Fruit fly (Drosophila melanogaster) whole organism, embryonic: ENCODE data around the gene mRpS35.
A peak's percentile ranks its signal among the peaks of the same experiment; 100 is the strongest.

Experiments used
- Aef1 ChIP-seq: fragments of 200-800 bp; sonication (Bioruptor generic); IDR thresholded peaks from 3 replicates; pipeline ENCODE4 v1.3.6; 2022; ENCODE audit warnings: missing biosample characterization, missing genetic modification characterization
- CG10959 ChIP-seq: fragments of 200-800 bp; sonication (Bioruptor generic); IDR thresholded peaks from 2 replicates; pipeline ENCODE4 v1.3.6; 2022; ENCODE audit warnings: missing biosample characterization, missing genetic modification characterization
- CG11695 ChIP-seq: fragments of 200-800 bp; sonication (Bioruptor generic); IDR thresholded peaks from 3 replicates; pipeline ENCODE4 v1.3.6; 2022; ENCODE audit warnings: missing biosample characterization, missing genetic modification characterization
- CG11723 ChIP-seq: fragments of 200-800 bp; sonication (Bioruptor generic); optimal IDR thresholded peaks from 2 replicates; lab custom pipeline; 2017; ENCODE audit warnings: missing biosample characterization, mild to moderate bottlenecking, missing genetic modification characterization
- CG12236 ChIP-seq: fragments of 200-800 bp; sonication (Bioruptor generic); optimal IDR thresholded peaks from 2 replicates; lab custom pipeline; 2016; ENCODE audit warnings: missing biosample characterization, missing genetic modification characterization
- CG1233 ChIP-seq: fragments of 200-800 bp; sonication (Bioruptor generic); optimal IDR thresholded peaks from 4 replicates; lab custom pipeline; 2018; ENCODE audit warnings: missing biosample characterization, mild to moderate bottlenecking, missing genetic modification characterization
- CG12942 ChIP-seq: fragments of 200-800 bp; sonication (Bioruptor generic); optimal IDR thresholded peaks from 3 replicates; lab custom pipeline; 2016; ENCODE audit warnings: missing biosample characterization, missing genetic modification characterization
- CG13296 ChIP-seq: fragments of 200-800 bp; sonication (Bioruptor generic); optimal IDR thresholded peaks from 3 replicates; lab custom pipeline; 2018; ENCODE audit warnings: missing biosample characterization, mild to moderate bottlenecking, missing genetic modification characterization
- CG15479 ChIP-seq: fragments of 200-800 bp; sonication (Bioruptor generic); optimal IDR thresholded peaks from 3 replicates; lab custom pipeline; 2019; ENCODE audit warnings: missing biosample characterization, mild to moderate bottlenecking, missing genetic modification characterization, moderate library complexity
- CG17612 ChIP-seq: fragments of 200-800 bp; sonication (Bioruptor generic); IDR thresholded peaks from 2 replicates; pipeline ENCODE4 v1.3.6; 2022; ENCODE audit warnings: missing biosample characterization, missing genetic modification characterization
- CG18599 ChIP-seq: fragments of 200-800 bp; sonication (Bioruptor generic); optimal IDR thresholded peaks from 3 replicates; lab custom pipeline; 2017; ENCODE audit warnings: missing biosample characterization, missing genetic modification characterization, mild to moderate bottlenecking, moderate library complexity, missing genetic modification reagents
- CG2199 ChIP-seq: fragments of 200-800 bp; sonication (Bioruptor generic); IDR thresholded peaks from 3 replicates; pipeline ENCODE4 v1.3.6; 2022; ENCODE audit warnings: missing biosample characterization, missing genetic modification characterization
- CG32532 ChIP-seq: fragments of 200-800 bp; sonication (Bioruptor generic); IDR thresholded peaks from 2 replicates; pipeline ENCODE4 v1.3.6; 2022; ENCODE audit warnings: missing biosample characterization, missing genetic modification characterization
- CG34422 ChIP-seq: fragments of 200-800 bp; sonication (Bioruptor generic); IDR thresholded peaks from 3 replicates; pipeline ENCODE4 v1.3.6; 2022; ENCODE audit warnings: missing biosample characterization, missing genetic modification characterization
- CG8290 ChIP-seq, 3 experiments: fragments of 200-800 bp; sonication (Bioruptor generic); optimal IDR thresholded peaks; 2 replicates each; lab custom pipeline; 2016 to 2019; ENCODE audit warnings: missing biosample characterization in 3 of 3, missing genetic modification characterization in 3 of 3, mild to moderate bottlenecking in 2 of 3, moderate library complexity in 1 of 3
- CG9215 ChIP-seq: fragments of 200-800 bp; sonication (Bioruptor generic); IDR thresholded peaks from 2 replicates; pipeline ENCODE4 v1.3.6; 2022; ENCODE audit warnings: missing biosample characterization, missing genetic modification characterization
- CrebB ChIP-seq: fragments of 200-800 bp; sonication (Bioruptor generic); optimal IDR thresholded peaks from 3 replicates; lab custom pipeline; 2018; ENCODE audit warnings: missing biosample characterization, mild to moderate bottlenecking, missing genetic modification characterization
- Fer2 ChIP-seq: fragments of 200-800 bp; sonication (Bioruptor generic); optimal IDR thresholded peaks from 2 replicates; lab custom pipeline; 2018; ENCODE audit warnings: missing biosample characterization, mild to moderate bottlenecking, missing genetic modification characterization, moderate library complexity
- Hmr ChIP-seq: fragments of 200-800 bp; sonication (Bioruptor generic); optimal IDR thresholded peaks from 3 replicates; lab custom pipeline; 2017; ENCODE audit warnings: mild to moderate bottlenecking, missing biosample characterization, missing genetic modification reagents, missing genetic modification characterization
- MBD-R2 ChIP-seq: fragments of 200-800 bp; sonication (Bioruptor generic); IDR thresholded peaks from 2 replicates; pipeline ENCODE4 v1.3.6; 2022; ENCODE audit warnings: missing biosample characterization, missing genetic modification characterization
- MTF-1 ChIP-seq: fragments of 200-800 bp; sonication (Bioruptor generic); optimal IDR thresholded peaks from 2 replicates; lab custom pipeline; 2018; ENCODE audit warnings: missing biosample characterization, mild to moderate bottlenecking, missing genetic modification characterization, borderline replicate concordance
- Mad ChIP-seq: fragments of 200-800 bp; sonication (Bioruptor generic); optimal IDR thresholded peaks from 2 replicates; lab custom pipeline; 2016; ENCODE audit warnings: missing biosample characterization, missing genetic modification characterization
- Mrtf ChIP-seq: fragments of 200-800 bp; sonication (Bioruptor generic); IDR thresholded peaks from 3 replicates; pipeline ENCODE4 v1.3.6; 2022; ENCODE audit warnings: missing biosample characterization, missing genetic modification characterization
- Nf-YA ChIP-seq: fragments of 200-800 bp; sonication (Bioruptor generic); IDR thresholded peaks from 2 replicates; pipeline ENCODE4 v1.3.6; 2022; ENCODE audit warnings: missing biosample characterization, missing genetic modification characterization
- Xbp1 ChIP-seq: fragments of 200-800 bp; sonication (Bioruptor generic); optimal IDR thresholded peaks from 3 replicates; lab custom pipeline; 2016; ENCODE audit warnings: missing biosample characterization, mild to moderate bottlenecking, missing genetic modification characterization
- ab ChIP-seq: fragments of 200-800 bp; sonication (Bioruptor generic); optimal IDR thresholded peaks from 2 replicates; lab custom pipeline; 2016; ENCODE audit warnings: missing biosample characterization, missing genetic modification characterization
- aop ChIP-seq: fragments of 200-800 bp; sonication (Bioruptor generic); IDR thresholded peaks from 2 replicates; pipeline ENCODE4 v1.3.6; 2022; ENCODE audit warnings: missing biosample characterization, missing genetic modification characterization
- ap ChIP-seq: fragments of 200-800 bp; sonication (Bioruptor generic); IDR thresholded peaks from 2 replicates; pipeline ENCODE4 v1.3.6; 2022; ENCODE audit warnings: missing biosample characterization, missing genetic modification characterization
- ase ChIP-seq: fragments of 200-800 bp; sonication (Bioruptor generic); IDR thresholded peaks from 3 replicates; pipeline ENCODE4 v1.3.6; 2022; ENCODE audit warnings: missing biosample characterization, missing genetic modification characterization
- cg ChIP-seq: fragments of 200-800 bp; sonication (Bioruptor generic); optimal IDR thresholded peaks from 3 replicates; lab custom pipeline; 2019; ENCODE audit warnings: missing biosample characterization, mild to moderate bottlenecking, missing genetic modification characterization, moderate library complexity
- chinmo ChIP-seq: fragments of 200-800 bp; sonication (Bioruptor generic); IDR thresholded peaks from 4 replicates; pipeline ENCODE4 v1.3.6; 2022; ENCODE audit warnings: missing biosample characterization, missing genetic modification characterization; ENCODE audit not compliant: partially characterized antibody
- danr ChIP-seq: fragments of 200-800 bp; sonication (Bioruptor generic); IDR thresholded peaks from 2 replicates; pipeline ENCODE4 v1.3.6; 2022; ENCODE audit warnings: missing biosample characterization, missing genetic modification characterization
- emc ChIP-seq: fragments of 200-800 bp; sonication (Bioruptor generic); optimal IDR thresholded peaks from 2 replicates; lab custom pipeline; 2016; ENCODE audit warnings: missing biosample characterization, missing genetic modification characterization
- ems ChIP-seq: fragments of 200-800 bp; sonication (Bioruptor generic); optimal IDR thresholded peaks from 3 replicates; lab custom pipeline; 2016; ENCODE audit warnings: missing biosample characterization, missing genetic modification characterization
- eve ChIP-seq, 2 experiments: fragments of >200 bp; optimal IDR thresholded peaks; 2 replicates each; lab custom pipeline; 2017; ENCODE audit warnings: missing biosample characterization in 2 of 2, missing genetic modification characterization in 2 of 2
- grn ChIP-seq: fragments of 200-800 bp; sonication (Bioruptor generic); optimal IDR thresholded peaks from 3 replicates; lab custom pipeline; 2017; ENCODE audit warnings: missing biosample characterization, missing genetic modification characterization
- gro ChIP-seq: fragments of 200-800 bp; sonication (Bioruptor generic); optimal IDR thresholded peaks from 2 replicates; lab custom pipeline; 2016; ENCODE audit warnings: missing biosample characterization, missing genetic modification characterization
- gt ChIP-seq: fragments of 200-800 bp; sonication (Bioruptor generic); IDR thresholded peaks from 2 replicates; pipeline ENCODE4 v1.3.6; 2022; ENCODE audit warnings: missing biosample characterization, missing genetic modification characterization
- jing ChIP-seq: fragments of 200-800 bp; sonication (Bioruptor generic); optimal IDR thresholded peaks from 2 replicates; lab custom pipeline; 2018; ENCODE audit warnings: missing biosample characterization, mild to moderate bottlenecking, missing genetic modification characterization
- kay ChIP-seq: fragments of 200-800 bp; sonication (Bioruptor generic); optimal IDR thresholded peaks from 2 replicates; lab custom pipeline; 2016; ENCODE audit warnings: missing biosample characterization, missing genetic modification characterization
- lov ChIP-seq, 2 experiments: fragments of 200-800 bp in 1 of 2; fragments of >200 bp in 1 of 2; sonication (Bioruptor generic) in 1 of 2; IDR thresholded peaks in 1 of 2; optimal IDR thresholded peaks in 1 of 2; 2 replicates in 1 of 2; 3 replicates in 1 of 2; pipeline versions ENCODE4 v1.3.6 to Lab custom; 2017 to 2022; ENCODE audit warnings: missing biosample characterization in 1 of 2, missing genetic modification characterization in 1 of 2
- onecut ChIP-seq: fragments of 200-800 bp; sonication (Bioruptor generic); IDR thresholded peaks from 2 replicates; pipeline ENCODE4 v1.3.6; 2022; ENCODE audit warnings: missing biosample characterization, missing genetic modification characterization
- org-1 ChIP-seq: fragments of 200-800 bp; sonication (Bioruptor generic); optimal IDR thresholded peaks from 2 replicates; lab custom pipeline; 2017; ENCODE audit warnings: missing biosample characterization, missing genetic modification characterization
- otp ChIP-seq: fragments of 200-800 bp; sonication (Bioruptor generic); IDR thresholded peaks from 3 replicates; pipeline ENCODE4, ENCODE4 v1.3.6; 2022; ENCODE audit warnings: missing biosample characterization, missing genetic modification characterization
- pum ChIP-seq: fragments of 200-800 bp; sonication (Bioruptor generic); optimal IDR thresholded peaks from 2 replicates; lab custom pipeline; 2016; ENCODE audit warnings: missing biosample characterization, missing genetic modification characterization
- seq ChIP-seq: fragments of 200-800 bp; sonication (Bioruptor generic); IDR thresholded peaks from 2 replicates; pipeline ENCODE4 v1.3.6; 2022; ENCODE audit warnings: missing biosample characterization, missing genetic modification characterization
- tin ChIP-seq: fragments of 200-800 bp; sonication (Bioruptor generic); optimal IDR thresholded peaks from 3 replicates; lab custom pipeline; 2016; ENCODE audit warnings: missing biosample characterization, missing genetic modification characterization
- tio ChIP-seq: fragments of 200-800 bp; sonication (Bioruptor generic); optimal IDR thresholded peaks from 2 replicates; lab custom pipeline; 2017; ENCODE audit warnings: missing biosample characterization, missing genetic modification characterization, inconsistent platforms
- tna ChIP-seq: fragments of 200-800 bp; sonication (Bioruptor generic); IDR thresholded peaks from 2 replicates; pipeline ENCODE4 v1.3.6; 2022; ENCODE audit warnings: missing biosample characterization, missing genetic modification characterization; ENCODE audit not compliant: partially characterized antibody
- tup ChIP-seq: fragments of 200-800 bp; sonication (Bioruptor generic); optimal IDR thresholded peaks from 2 replicates; lab custom pipeline; 2016; ENCODE audit warnings: missing biosample characterization, mild to moderate bottlenecking, missing genetic modification characterization, moderate library complexity

mRpS35 gene

DNA sequence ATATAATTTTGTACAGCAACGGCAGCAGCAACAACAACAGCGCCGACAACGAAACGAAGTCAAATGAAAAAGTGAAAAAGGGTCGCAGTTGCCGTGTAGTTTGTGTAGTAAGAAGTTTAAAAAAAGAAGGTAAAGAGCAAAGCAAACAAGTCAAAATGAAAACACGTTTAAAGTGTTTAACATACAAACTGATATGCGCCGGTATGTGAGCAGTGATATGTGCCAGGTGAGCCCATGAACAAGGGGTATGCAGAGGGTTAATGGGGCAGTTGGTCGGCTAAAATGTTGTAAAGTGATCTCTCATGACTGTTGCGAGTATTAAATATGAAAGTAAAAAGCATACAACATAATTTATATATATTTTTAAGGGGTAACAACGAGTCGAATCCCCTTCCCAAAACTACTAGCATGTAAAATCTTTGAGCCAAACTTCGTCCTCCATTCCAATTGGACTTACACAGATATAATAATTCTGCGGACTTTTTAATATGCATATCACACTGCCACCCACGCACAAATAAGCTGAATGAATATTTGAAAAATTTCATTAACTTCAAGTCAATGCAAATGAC lies 25.3 kb downstream of the mRpS35 start (continued):
- TF ChIP-seq CG10959 (GFP tag; lab: Robert Waterston, UW), result peak; percentile 78
- no peak for TF ChIP-seq cg (GFP tag; lab: Kevin White, UChicago)
- TF ChIP-seq emc (GFP tag; lab: Kevin White, UChicago), result no peak
- peak; percentile 19 for TF ChIP-seq tio (GFP tag; lab: Kevin White, UChicago)
- peak; percentile 48 for TF ChIP-seq Xbp1 (GFP tag; lab: Kevin White, UChicago)
- peak; percentile 73 for TF ChIP-seq CG18599 (GFP tag; lab: Kevin White, UChicago)
- no peak for TF ChIP-seq aop (GFP tag; lab: Robert Waterston, UW)
- no peak for TF ChIP-seq ab (GFP tag; lab: Kevin White, UChicago)
- peak; percentile 42; the same call in 1 of the 2 replicates for TF ChIP-seq seq
- TF ChIP-seq grn (GFP tag; lab: Kevin White, UChicago), result no peak
- TF ChIP-seq org-1, result peak; percentile 23
- peak; percentile 30; the same call in 1 of the 2 replicates for TF ChIP-seq ap
- peak; percentile 80; the same call in 1 of the 3 replicates for TF ChIP-seq CG2199 (GFP tag; lab: Robert Waterston, UW)
- peak; percentile 95 for TF ChIP-seq CG32532
- peak; percentile 81 for TF ChIP-seq Aef1 (GFP tag; lab: Robert Waterston, UW)
- peak; percentile 10 for TF ChIP-seq Fer2 (tag; lab: Kevin White, UChicago)
- TF ChIP-seq CG13296 (GFP tag; lab: Kevin White, UChicago), result peak; percentile 33
- TF ChIP-seq pum (GFP tag; lab: Kevin White, UChicago), result peak; percentile 49
- TF ChIP-seq eve (GFP tag; optimal IDR thresholded peaks at IDR 0.05; lab: Kevin White, UChicago), result no peak
- 0 out of 4 replicates have a peak, but pooled peaks have one; percentile 39 for TF ChIP-seq chinmo
- no peak for TF ChIP-seq CG12942 (GFP tag; lab: Kevin White, UChicago)
- TF ChIP-seq tna (GFP tag; lab: Robert Waterston, UW), result no peak
- TF ChIP-seq CG11723 (GFP tag; lab: Kevin White, UChicago), result no peak
- peak; percentile 88; the same call in 2 of the 3 replicates for TF ChIP-seq ase (GFP tag; lab: Robert Waterston, UW)
- TF ChIP-seq CG8290 (GFP tag; optimal IDR thresholded peaks at IDR 0.05; lab: Kevin White, UChicago), result peak; percentile 51
- peak in 1 of 2 experiments; percentile 27 for TF ChIP-seq CG8290 (tag; optimal IDR thresholded peaks at IDR 0.05; lab: Kevin White, UChicago)
- TF ChIP-seq jing (GFP tag; lab: Kevin White, UChicago), result no peak
- no peak for TF ChIP-seq CrebB (tag; lab: Kevin White, UChicago)
- TF ChIP-seq Nf-YA, result peak; percentile 59; the same call in 1 of the 2 replicates
- TF ChIP-seq otp (GFP tag; lab: Robert Waterston, UW), result peak; percentile 66; the same call in 2 of the 3 replicates
- TF ChIP-seq kay (GFP tag; lab: Kevin White, UChicago), result peak; percentile 58
- peak; percentile 76 for TF ChIP-seq CG17612 (GFP tag; lab: Robert Waterston, UW)
- no peak for TF ChIP-seq tup (GFP tag; lab: Kevin White, UChicago)
- TF ChIP-seq CG1233 (GFP tag; lab: Kevin White, UChicago), result peak; percentile 57
- TF ChIP-seq CG12236, result no peak
- TF ChIP-seq Mrtf (GFP tag; lab: Robert Waterston, UW), result peak; percentile 79
- peak; percentile 73 for TF ChIP-seq gt (GFP tag; lab: Robert Waterston, UW)
- peak; percentile 72 for TF ChIP-seq onecut (GFP tag; lab: Robert Waterston, UW)
- TF ChIP-seq ems, result peak; percentile 37
- TF ChIP-seq danr, result peak; percentile 67
- peak; percentile 60 for TF ChIP-seq gro (GFP tag; lab: Kevin White, UChicago)
- TF ChIP-seq CG15479 (GFP tag; lab: Kevin White, UChicago), result no peak
- peak; percentile 61 for TF ChIP-seq MTF-1
- TF ChIP-seq Mad (GFP tag; lab: Kevin White, UChicago), result no peak
- peak; percentile 74 for TF ChIP-seq tin (GFP tag; lab: Kevin White, UChicago)
- TF ChIP-seq Hmr, result peak; percentile 52
- TF ChIP-seq CG34422 (GFP tag; lab: Robert Waterston, UW), result peak; percentile 91
- peak; percentile 61 for TF ChIP-seq MBD-R2
- no peak for TF ChIP-seq lov (optimal IDR thresholded peaks at IDR 0.05; lab: Kevin White, UChicago)
- peak; percentile 90 for TF ChIP-seq lov (GFP tag; IDR thresholded peaks at IDR 0.05; lab: Robert Waterston, UW)
- TF ChIP-seq CG11695, result peak; percentile 85
- TF ChIP-seq CG9215 (GFP tag; lab: Robert Waterston, UW), result peak; percentile 71
